Worm (Caenorhabditis elegans) whole organism, young adult: ENCODE data around the gene nhr-105.

ENCODE experiments used
- B0019.2 ChIP-seq: fragments of 200-800 bp; sonication (Bioruptor generic); conservative IDR thresholded peaks from 2 replicates; pipeline ENCODE4 v1.3.6; 2022; ENCODE audit warnings: missing genetic modification reagents, missing genetic modification characterization, missing compliant biosample characterization
- C06A6.2 ChIP-seq: fragments of 200-800 bp; sonication (Bioruptor generic); conservative IDR thresholded peaks from 2 replicates; pipeline ENCODE4 v1.3.6; 2022; ENCODE audit warnings: missing genetic modification characterization, missing compliant biosample characterization
- D2030.7 ChIP-seq: fragments of 200-800 bp; sonication (Bioruptor generic); IDR thresholded peaks from 2 replicates; pipeline ENCODE4 v1.3.6; 2022; ENCODE audit warnings: missing genetic modification reagents, missing genetic modification characterization, missing compliant biosample characterization
- F10E7.11 ChIP-seq: sonication (generic microtip); optimal IDR thresholded peaks from 2 replicates; lab custom pipeline; 2017; ENCODE audit warnings: mild to moderate bottlenecking, missing genetic modification characterization, moderate library complexity, missing compliant biosample characterization
- F39B2.1 ChIP-seq: fragments of 200-800 bp; sonication (Bioruptor generic); IDR thresholded peaks from 2 replicates; pipeline ENCODE4 v1.3.6; 2022; ENCODE audit warnings: missing genetic modification reagents, missing genetic modification characterization, missing compliant biosample characterization
- F55B11.4 ChIP-seq: sonication (generic microtip); optimal IDR thresholded peaks from 2 replicates; lab custom pipeline; 2016; ENCODE audit warnings: missing compliant biosample characterization, missing genetic modification characterization, borderline replicate concordance; ENCODE audit not compliant: insufficient read depth
- F57C9.4 ChIP-seq: sonication (generic microtip); optimal IDR thresholded peaks from 2 replicates; lab custom pipeline; 2017; ENCODE audit warnings: mild to moderate bottlenecking, missing genetic modification characterization, missing compliant biosample characterization
- K11D2.4 ChIP-seq: fragments of 200-800 bp; sonication (Bioruptor generic); IDR thresholded peaks from 2 replicates; pipeline ENCODE4 v1.3.6; 2022; ENCODE audit warnings: missing genetic modification reagents, missing genetic modification characterization, missing compliant biosample characterization
- T26A5.8 ChIP-seq: sonication (generic microtip); optimal IDR thresholded peaks from 2 replicates; lab custom pipeline; 2016; ENCODE audit warnings: missing genetic modification characterization, missing compliant biosample characterization
- Y95B8A.8 ChIP-seq: fragments of 200-800 bp; sonication (Bioruptor generic); IDR thresholded peaks from 2 replicates; pipeline ENCODE4 v1.3.6; 2022; ENCODE audit warnings: missing genetic modification reagents, missing genetic modification characterization, missing compliant biosample characterization
- ZK185.1 ChIP-seq: sonication (generic microtip); optimal IDR thresholded peaks from 2 replicates; lab custom pipeline; 2016; ENCODE audit warnings: mild to moderate bottlenecking, missing genetic modification characterization, missing compliant biosample characterization; ENCODE audit not compliant: poor library complexity, severe bottlenecking
- atf-7 ChIP-seq: sonication (generic microtip); optimal IDR thresholded peaks from 2 replicates; lab custom pipeline; 2017; ENCODE audit warnings: mild to moderate bottlenecking, missing genetic modification characterization, missing compliant biosample characterization
- cebp-1 ChIP-seq, 2 experiments: fragments of 200-800 bp in 1 of 2; sonication (Bioruptor generic) in 1 of 2; sonication (generic microtip) in 1 of 2; IDR thresholded peaks in 1 of 2; optimal IDR thresholded peaks in 1 of 2; 2 replicates each; pipeline versions ENCODE4 v1.3.6 to Lab custom; 2017 to 2022; ENCODE audit warnings: missing compliant biosample characterization in 2 of 2, missing genetic modification characterization in 2 of 2, mild to moderate bottlenecking in 1 of 2, missing genetic modification reagents in 1 of 2, moderate library complexity in 1 of 2
- cebp-2 ChIP-seq: fragments of 200-800 bp; sonication (Bioruptor generic); IDR thresholded peaks from 2 replicates; pipeline ENCODE4 v1.3.6; 2022; ENCODE audit warnings: missing genetic modification characterization, missing compliant biosample characterization
- ceh-79 ChIP-seq: sonication (generic microtip); optimal IDR thresholded peaks from 2 replicates; lab custom pipeline; 2017; ENCODE audit warnings: mild to moderate bottlenecking, missing genetic modification characterization, missing compliant biosample characterization
- ceh-91 ChIP-seq: fragments of 200-800 bp; sonication (Bioruptor generic); IDR thresholded peaks from 2 replicates; pipeline ENCODE4 v1.3.6; 2022; ENCODE audit warnings: missing genetic modification reagents, missing genetic modification characterization, missing compliant biosample characterization
- die-1 ChIP-seq: sonication (generic microtip); optimal IDR thresholded peaks from 2 replicates; lab custom pipeline; 2016; ENCODE audit warnings: missing genotype, mild to moderate bottlenecking, missing genetic modification characterization, missing compliant biosample characterization
- dox-1 ChIP-seq: fragments of 200-800 bp; sonication (Bioruptor generic); IDR thresholded peaks from 2 replicates; pipeline ENCODE4 v1.3.6; 2022; ENCODE audit warnings: missing genetic modification reagents, missing genetic modification characterization, missing compliant biosample characterization
- efl-1 ChIP-seq: fragments of 150-350 bp; optimal IDR thresholded peaks from 2 replicates; lab custom pipeline; 2014; ENCODE audit warnings: missing biosample characterization, missing genetic modification reagents, missing genetic modification characterization
- egl-18 ChIP-seq: fragments of 200-800 bp; sonication (Bioruptor generic); IDR thresholded peaks from 2 replicates; pipeline ENCODE4 v1.3.6; 2022; ENCODE audit warnings: missing genetic modification reagents, missing genetic modification characterization, missing compliant biosample characterization
- egrh-3 ChIP-seq: fragments of 200-800 bp; sonication (Bioruptor generic); IDR thresholded peaks from 2 replicates; pipeline ENCODE4 v1.3.6; 2022; ENCODE audit warnings: missing genetic modification reagents, missing genetic modification characterization, missing compliant biosample characterization
- ekl-4 ChIP-seq: fragments of 200-800 bp; sonication (Bioruptor generic); IDR thresholded peaks from 2 replicates; pipeline ENCODE4 v1.3.6; 2022; ENCODE audit warnings: missing genetic modification reagents, missing genetic modification characterization, missing compliant biosample characterization
- hlh-26 ChIP-seq: fragments of 200-800 bp; sonication (Bioruptor generic); conservative IDR thresholded peaks from 2 replicates; pipeline ENCODE4 v1.3.6; 2022; ENCODE audit warnings: missing genetic modification reagents, missing genetic modification characterization, missing compliant biosample characterization
- lag-1 ChIP-seq: fragments of 200-800 bp; sonication (Bioruptor generic); IDR thresholded peaks from 2 replicates; pipeline ENCODE4 v1.3.6; 2022; ENCODE audit warnings: missing genetic modification reagents, missing genetic modification characterization, missing compliant biosample characterization
- let-526 ChIP-seq: fragments of 200-800 bp; sonication (Bioruptor generic); IDR thresholded peaks from 2 replicates; pipeline ENCODE4 v1.3.6; 2022; ENCODE audit warnings: missing genetic modification reagents, missing genetic modification characterization, missing compliant biosample characterization
- lin-54 ChIP-seq: fragments of 200-800 bp; sonication (Bioruptor generic); optimal IDR thresholded peaks from 2 replicates; lab custom pipeline; 2018; ENCODE audit warnings: mild to moderate bottlenecking, missing genetic modification characterization, missing compliant biosample characterization
- lir-1 ChIP-seq: fragments of 200-800 bp; sonication (Bioruptor generic); conservative IDR thresholded peaks from 2 replicates; pipeline ENCODE4 v1.3.6; 2022; ENCODE audit warnings: missing genetic modification reagents, missing genetic modification characterization, missing compliant biosample characterization
- lsl-1 ChIP-seq: fragments of 200-800 bp; sonication (Bioruptor generic); optimal IDR thresholded peaks from 2 replicates; lab custom pipeline; 2018; ENCODE audit warnings: mild to moderate bottlenecking, missing genetic modification characterization, moderate library complexity, missing compliant biosample characterization
- madf-10 ChIP-seq: sonication (generic microtip); optimal IDR thresholded peaks from 2 replicates; lab custom pipeline; 2016; ENCODE audit warnings: mild to moderate bottlenecking, missing genetic modification characterization, missing compliant biosample characterization
- madf-6 ChIP-seq: fragments of 200-800 bp; sonication (Bioruptor generic); IDR thresholded peaks from 2 replicates; pipeline ENCODE4 v1.3.6; 2022; ENCODE audit warnings: missing genetic modification reagents, missing genetic modification characterization, missing compliant biosample characterization
- madf-8 ChIP-seq: fragments of 200-800 bp; sonication (Bioruptor generic); conservative IDR thresholded peaks from 2 replicates; pipeline ENCODE4 v1.3.6; 2022; ENCODE audit warnings: missing genetic modification reagents, missing genetic modification characterization, missing compliant biosample characterization
- mcd-1 ChIP-seq: fragments of 200-800 bp; sonication (Bioruptor generic); IDR thresholded peaks from 2 replicates; pipeline ENCODE4 v1.3.6; 2022; ENCODE audit warnings: missing genetic modification reagents, missing genetic modification characterization, missing compliant biosample characterization
- nhr-120 ChIP-seq: fragments of 200-800 bp; sonication (Bioruptor generic); IDR thresholded peaks from 2 replicates; pipeline ENCODE4 v1.3.6; 2022; ENCODE audit warnings: missing genetic modification characterization, missing compliant biosample characterization
- nhr-179 ChIP-seq: sonication (generic microtip); optimal IDR thresholded peaks from 2 replicates; lab custom pipeline; 2016; ENCODE audit warnings: mild to moderate bottlenecking, missing genetic modification characterization, missing compliant biosample characterization
- nhr-90 ChIP-seq: sonication (generic microtip); optimal IDR thresholded peaks from 2 replicates; lab custom pipeline; 2016; ENCODE audit warnings: missing genotype, mild to moderate bottlenecking, missing genetic modification characterization, missing compliant biosample characterization
- sdz-38 ChIP-seq: sonication (generic microtip); optimal IDR thresholded peaks from 2 replicates; lab custom pipeline; 2016; ENCODE audit warnings: missing genotype, missing genetic modification characterization, missing compliant biosample characterization
- snpc-1.1 ChIP-seq: sonication (generic microtip); optimal IDR thresholded peaks from 2 replicates; lab custom pipeline; 2017; ENCODE audit warnings: missing genetic modification characterization, mild to moderate bottlenecking, missing compliant biosample characterization, antibody characterized with exemption, moderate library complexity, missing genotype, missing genetic modification reagents; ENCODE audit not compliant: insufficient read depth
- snpc-1.3 ChIP-seq: sonication (generic microtip); optimal IDR thresholded peaks from 2 replicates; lab custom pipeline; 2017; ENCODE audit warnings: missing genetic modification characterization, mild to moderate bottlenecking, missing compliant biosample characterization, antibody characterized with exemption, moderate library complexity, missing genotype, missing genetic modification reagents; ENCODE audit not compliant: insufficient read depth
- snpc-4 ChIP-seq, 5 experiments: fragments of 150-350 bp in 1 of 5; sonication (generic microtip) in 4 of 5; optimal IDR thresholded peaks; 2 replicates each; lab custom pipeline; 2014 to 2018; ENCODE audit warnings: missing genetic modification characterization in 5 of 5, missing biosample characterization in 3 of 5, antibody characterized with exemption in 2 of 5, mild to moderate bottlenecking in 2 of 5, missing compliant biosample characterization in 2 of 5, missing genotype in 2 of 5, moderate library complexity in 2 of 5, missing genetic modification reagents in 1 of 5
- somi-1 ChIP-seq: fragments of 200-800 bp; sonication (Bioruptor generic); optimal IDR thresholded peaks from 2 replicates; lab custom pipeline; 2018; ENCODE audit warnings: mild to moderate bottlenecking, missing genetic modification characterization, missing compliant biosample characterization
- tbp1 ChIP-seq: fragments of 200-800 bp; sonication (Bioruptor generic); optimal IDR thresholded peaks from 2 replicates; lab custom pipeline; 2018; ENCODE audit warnings: mild to moderate bottlenecking, missing genetic modification characterization, missing compliant biosample characterization
- tlf-1 ChIP-seq: fragments of 200-800 bp; sonication (Bioruptor generic); optimal IDR thresholded peaks from 2 replicates; lab custom pipeline; 2018; ENCODE audit warnings: mild to moderate bottlenecking, missing genetic modification characterization, missing compliant biosample characterization
- unc-62 ChIP-seq: fragments of 150-350 bp; optimal IDR thresholded peaks from 2 replicates; lab custom pipeline; 2014; ENCODE audit warnings: missing biosample characterization, missing genetic modification reagents, missing genetic modification characterization
- xnd-1 ChIP-seq: sonication (generic microtip); optimal IDR thresholded peaks from 2 replicates; lab custom pipeline; 2016; ENCODE audit warnings: missing genotype, missing genetic modification reagents, missing genetic modification characterization, missing compliant biosample characterization
- ztf-22 ChIP-seq: fragments of 200-800 bp; sonication (Bioruptor generic); optimal IDR thresholded peaks from 2 replicates; lab custom pipeline; 2018; ENCODE audit warnings: mild to moderate bottlenecking, missing genetic modification characterization, moderate library complexity, missing compliant biosample characterization
- ztf-26 ChIP-seq: sonication (generic microtip); optimal IDR thresholded peaks from 2 replicates; lab custom pipeline; 2017; ENCODE audit warnings: missing genetic modification characterization, missing compliant biosample characterization

Gene nhr-105

DNA sequence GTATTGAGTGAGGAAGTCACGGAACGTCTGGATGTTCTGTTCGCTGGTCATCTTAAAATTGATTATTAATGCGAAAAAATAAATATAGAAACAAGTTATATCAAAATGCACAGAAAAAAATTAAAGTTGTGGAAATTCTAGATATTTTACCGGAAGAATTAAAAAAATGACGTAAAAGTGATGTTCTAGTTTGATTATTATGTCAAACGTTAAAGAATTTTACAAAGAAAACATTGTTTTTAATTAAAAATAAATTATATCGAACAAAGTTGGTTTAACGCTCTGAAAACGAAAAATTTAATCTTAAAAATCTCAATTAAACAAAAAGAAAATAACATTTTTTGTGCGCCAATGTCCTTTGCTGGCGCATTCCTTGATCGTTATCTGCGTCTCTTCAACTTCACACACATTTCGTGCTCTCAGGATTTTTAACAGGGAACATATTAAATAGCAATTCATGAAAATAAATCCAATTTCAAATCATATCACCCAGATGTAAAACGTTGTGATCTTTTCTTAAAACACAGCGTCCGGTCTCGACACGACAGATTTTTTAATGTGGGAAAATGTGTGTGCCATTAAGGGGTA lies 5.3 kb upstream of the nhr-105 start, which contains the start of gene tin-9.1 (continued):
- TF ChIP-seq snpc-4 (GFP tag; optimal IDR thresholded peaks at IDR 0.05; lab: Kevin White, UChicago): peak; percentile 17
- TF ChIP-seq snpc-4 (tag; optimal IDR thresholded peaks at IDR 0.05; lab: Kevin White, UChicago): peak in 3 of 4 experiments; percentile 29 to 68 (median 49)
- TF ChIP-seq madf-8 (GFP tag; lab: Robert Waterston, UW): no peak
- TF ChIP-seq F57C9.4 (tag; lab: Kevin White, UChicago): no peak
- peak; percentile 42; the same call in 1 of the 2 replicates for TF ChIP-seq K11D2.4 (GFP tag; lab: Robert Waterston, UW)
- peak; percentile 68 for TF ChIP-seq mcd-1 (GFP tag; lab: Robert Waterston, UW)
- no peak for TF ChIP-seq F55B11.4 (tag; lab: Kevin White, UChicago)
- TF ChIP-seq Y95B8A.8 (GFP tag; lab: Robert Waterston, UW): no peak
- TF ChIP-seq C06A6.2: no peak
- peak; percentile 73 for TF ChIP-seq madf-6
- no peak for TF ChIP-seq T26A5.8
- TF ChIP-seq snpc-1.3 (tag; lab: Kevin White, UChicago): no peak
- TF ChIP-seq nhr-179 (tag; lab: Kevin White, UChicago): no peak
- TF ChIP-seq snpc-1.1: no peak
- TF ChIP-seq ceh-91 (GFP tag; lab: Robert Waterston, UW): 0 out of 2 replicates have a peak, but pooled peaks have one; percentile 24
- no peak for TF ChIP-seq F39B2.1
- TF ChIP-seq ztf-22 (GFP tag; lab: Kevin White, UChicago): no peak
- TF ChIP-seq tbp1 (GFP tag; lab: Kevin White, UChicago): peak; percentile 31
- TF ChIP-seq madf-10 (tag; lab: Kevin White, UChicago): no peak
- TF ChIP-seq somi-1: no peak
- TF ChIP-seq ekl-4: 0 out of 2 replicates have a peak, but pooled peaks have one; percentile 50
- no peak for TF ChIP-seq atf-7 (tag; lab: Kevin White, UChicago)
- no peak for TF ChIP-seq B0019.2 (GFP tag; lab: Robert Waterston, UW)
- TF ChIP-seq unc-62 (GFP tag; lab: Kevin White, UChicago): no peak
- no peak for TF ChIP-seq lag-1 (GFP tag; lab: Robert Waterston, UW)
- TF ChIP-seq efl-1: peak; percentile 36
- peak; percentile 13 for TF ChIP-seq ZK185.1 (tag; lab: Kevin White, UChicago)
- TF ChIP-seq egrh-3 (GFP tag; lab: Robert Waterston, UW): no peak
- no peak for TF ChIP-seq sdz-38 (tag; lab: Kevin White, UChicago)
- TF ChIP-seq die-1 (tag; lab: Kevin White, UChicago): no peak
- peak; percentile 44; the same call in 1 of the 2 replicates for TF ChIP-seq dox-1 (GFP tag; lab: Robert Waterston, UW)
- no peak for TF ChIP-seq cebp-2 (GFP tag; lab: Robert Waterston, UW)
- peak; percentile 61 for TF ChIP-seq lin-54
- no peak for TF ChIP-seq nhr-120 (GFP tag; lab: Robert Waterston, UW)
- no peak for TF ChIP-seq tlf-1 (GFP tag; lab: Kevin White, UChicago)
- no peak for TF ChIP-seq ztf-26 (tag; lab: Kevin White, UChicago)
- TF ChIP-seq lsl-1 (GFP tag; lab: Kevin White, UChicago): peak; percentile 57
- no peak for TF ChIP-seq ceh-79 (tag; lab: Kevin White, UChicago)
- no peak for TF ChIP-seq xnd-1
- TF ChIP-seq D2030.7 (GFP tag; lab: Robert Waterston, UW): no peak
- no peak for TF ChIP-seq hlh-26 (GFP tag; lab: Robert Waterston, UW)
- no peak for TF ChIP-seq nhr-90 (tag; lab: Kevin White, UChicago)
- no peak for TF ChIP-seq lir-1 (GFP tag; lab: Robert Waterston, UW)
- TF ChIP-seq egl-18 (GFP tag; lab: Robert Waterston, UW): no peak
- TF ChIP-seq let-526: no peak
- TF ChIP-seq F10E7.11 (tag; lab: Kevin White, UChicago): no peak
- no peak for TF ChIP-seq cebp-1 (GFP tag; IDR thresholded peaks at IDR 0.05; lab: Robert Waterston, UW)
- TF ChIP-seq cebp-1 (tag; optimal IDR thresholded peaks at IDR 0.05; lab: Kevin White, UChicago): peak; percentile 41
